Fruit fly (Drosophila melanogaster) whole organism, embryonic: ENCODE results near the gene CG8236.

Experiments
- Abd-B ChIP-seq: fragments of 200-800 bp; sonication (Bioruptor generic); optimal IDR thresholded peaks from 2 replicates; lab custom pipeline; 2018; ENCODE audit warnings: missing biosample characterization, mild to moderate bottlenecking, missing genetic modification characterization, moderate library complexity
- Atf6 ChIP-seq: fragments of 200-800 bp; sonication (Bioruptor generic); IDR thresholded peaks from 2 replicates; pipeline ENCODE4 v1.3.6; 2022; ENCODE audit warnings: missing biosample characterization, missing genetic modification characterization
- Bteb2 ChIP-seq: fragments of 200-800 bp; sonication (Bioruptor generic); optimal IDR thresholded peaks from 2 replicates; lab custom pipeline; 2016; ENCODE audit warnings: missing biosample characterization, missing genetic modification characterization
- CG10274 ChIP-seq: fragments of 200-800 bp; sonication (Bioruptor generic); optimal IDR thresholded peaks from 3 replicates; lab custom pipeline; 2017; ENCODE audit warnings: missing biosample characterization, mild to moderate bottlenecking, missing genetic modification characterization
- CG10565 ChIP-seq: fragments of 200-800 bp; sonication (Bioruptor generic); optimal IDR thresholded peaks from 3 replicates; lab custom pipeline; 2016; ENCODE audit warnings: missing biosample characterization, mild to moderate bottlenecking, missing genetic modification characterization
- CG14860 ChIP-seq: fragments of 200-800 bp; sonication (Bioruptor generic); IDR thresholded peaks from 3 replicates; pipeline ENCODE4 v1.3.6; 2022; ENCODE audit warnings: missing biosample characterization, missing genetic modification characterization; ENCODE audit not compliant: partially characterized antibody
- CG15601 ChIP-seq: fragments of 200-800 bp; sonication (Bioruptor generic); optimal IDR thresholded peaks from 3 replicates; lab custom pipeline; 2019; ENCODE audit warnings: missing biosample characterization, mild to moderate bottlenecking, missing genetic modification characterization, moderate library complexity
- CG16779 ChIP-seq: fragments of 200-800 bp; sonication (Bioruptor generic); IDR thresholded peaks from 2 replicates; pipeline ENCODE4 v1.3.6; 2022; ENCODE audit warnings: missing biosample characterization, missing genetic modification characterization
- CG18262 ChIP-seq: fragments of 200-800 bp; optimal IDR thresholded peaks from 3 replicates; lab custom pipeline; 2019; ENCODE audit warnings: missing biosample characterization, mild to moderate bottlenecking, missing genetic modification characterization, moderate library complexity
- CG3726 ChIP-seq: fragments of 200-800 bp; sonication (Bioruptor generic); IDR thresholded peaks from 3 replicates; pipeline ENCODE4, ENCODE4 v1.3.6; 2022; ENCODE audit warnings: missing biosample characterization, missing genetic modification characterization
- CG4282 ChIP-seq: fragments of 200-800 bp; sonication (Bioruptor generic); optimal IDR thresholded peaks from 2 replicates; lab custom pipeline; 2016; ENCODE audit warnings: missing biosample characterization, missing genetic modification characterization
- CG4328 ChIP-seq: fragments of 200-800 bp; sonication (Bioruptor generic); optimal IDR thresholded peaks from 3 replicates; lab custom pipeline; 2017; ENCODE audit warnings: missing biosample characterization, missing genetic modification reagents, missing genetic modification characterization
- CG6254 ChIP-seq: fragments of 200-800 bp; sonication (Bioruptor generic); optimal IDR thresholded peaks from 3 replicates; lab custom pipeline; 2017; ENCODE audit warnings: mild to moderate bottlenecking, missing biosample characterization, missing genetic modification reagents, missing genetic modification characterization
- CG6813 ChIP-seq: fragments of 200-800 bp; sonication (Bioruptor generic); optimal IDR thresholded peaks from 2 replicates; lab custom pipeline; 2017; ENCODE audit warnings: missing biosample characterization, missing genetic modification characterization, mild to moderate bottlenecking, moderate library complexity, missing genetic modification reagents
- CG7928 ChIP-seq: fragments of 200-800 bp; sonication (Bioruptor generic); optimal IDR thresholded peaks from 2 replicates; lab custom pipeline; 2017; ENCODE audit warnings: missing biosample characterization, mild to moderate bottlenecking, missing genetic modification characterization
- CG8089 ChIP-seq: fragments of 200-800 bp; sonication (Bioruptor generic); optimal IDR thresholded peaks from 3 replicates; lab custom pipeline; 2016; ENCODE audit warnings: missing biosample characterization, missing genetic modification characterization
- CG8281 ChIP-seq: fragments of 200-800 bp; sonication (Bioruptor generic); optimal IDR thresholded peaks from 2 replicates; lab custom pipeline; 2018; ENCODE audit warnings: missing biosample characterization, mild to moderate bottlenecking, missing genetic modification characterization, moderate library complexity
- CG8388 ChIP-seq: fragments of 200-800 bp; sonication (Bioruptor generic); optimal IDR thresholded peaks from 2 replicates; lab custom pipeline; 2019; ENCODE audit warnings: missing biosample characterization, mild to moderate bottlenecking, missing genetic modification characterization, moderate library complexity
- CG9932 ChIP-seq: fragments of 200-800 bp; sonication (Bioruptor generic); IDR thresholded peaks from 2 replicates; pipeline ENCODE4 v1.3.6; 2022; ENCODE audit warnings: missing biosample characterization, missing genetic modification characterization
- CHES-1-like ChIP-seq: fragments of 200-800 bp; sonication (Bioruptor generic); optimal IDR thresholded peaks from 2 replicates; lab custom pipeline; 2016; ENCODE audit warnings: missing biosample characterization, missing genetic modification characterization
- CoRest ChIP-seq: fragments of 200-800 bp; sonication (Bioruptor generic); optimal IDR thresholded peaks from 3 replicates; lab custom pipeline; 2018; ENCODE audit warnings: missing biosample characterization, mild to moderate bottlenecking, missing genetic modification characterization, moderate library complexity
- CrebB ChIP-seq: fragments of 200-800 bp; sonication (Bioruptor generic); optimal IDR thresholded peaks from 3 replicates; lab custom pipeline; 2018; ENCODE audit warnings: missing biosample characterization, mild to moderate bottlenecking, missing genetic modification characterization
- D19A ChIP-seq: fragments of 200-800 bp; optimal IDR thresholded peaks from 3 replicates; lab custom pipeline; 2019; ENCODE audit warnings: missing biosample characterization, mild to moderate bottlenecking, missing genetic modification characterization, moderate library complexity
- Eip74EF ChIP-seq, 2 experiments: fragments of 200-800 bp in 1 of 2; fragments of >200 bp in 1 of 2; sonication (Bioruptor generic) in 1 of 2; optimal IDR thresholded peaks; 2 replicates each; lab custom pipeline; 2017 to 2019; ENCODE audit warnings: missing biosample characterization in 2 of 2, missing genetic modification characterization in 2 of 2, mild to moderate bottlenecking in 1 of 2, moderate library complexity in 1 of 2
- Gug ChIP-seq: fragments of 200-800 bp; sonication (Bioruptor generic); IDR thresholded peaks from 4 replicates; pipeline ENCODE4 v1.3.6; 2022; ENCODE audit warnings: missing biosample characterization, missing genetic modification characterization
- Hand ChIP-seq: fragments of 200-800 bp; sonication (Bioruptor generic); optimal IDR thresholded peaks from 2 replicates; lab custom pipeline; 2017; ENCODE audit warnings: mild to moderate bottlenecking, missing biosample characterization, missing genetic modification reagents, missing genetic modification characterization
- Lhr ChIP-seq: fragments of 200-800 bp; sonication (Bioruptor generic); optimal IDR thresholded peaks from 3 replicates; lab custom pipeline; 2017; ENCODE audit warnings: mild to moderate bottlenecking, missing biosample characterization, missing genetic modification reagents, missing genetic modification characterization
- Meics ChIP-seq: fragments of 200-800 bp; sonication (Bioruptor generic); optimal IDR thresholded peaks from 2 replicates; lab custom pipeline; 2017; ENCODE audit warnings: missing biosample characterization, mild to moderate bottlenecking, missing genetic modification characterization
- Mes4 ChIP-seq: fragments of 200-800 bp; sonication (Bioruptor generic); optimal IDR thresholded peaks from 2 replicates; lab custom pipeline; 2016; ENCODE audit warnings: missing biosample characterization, missing genetic modification characterization
- Nf-YB ChIP-seq: fragments of 200-800 bp; sonication (Bioruptor generic); optimal IDR thresholded peaks from 3 replicates; lab custom pipeline; 2019; ENCODE audit warnings: missing biosample characterization, mild to moderate bottlenecking, missing genetic modification characterization, moderate library complexity
- Sin3A ChIP-seq: fragments of >200 bp; optimal IDR thresholded peaks from 2 replicates; lab custom pipeline; 2018
- Sox100B ChIP-seq: fragments of 200-800 bp; sonication (Bioruptor generic); optimal IDR thresholded peaks from 3 replicates; lab custom pipeline; 2018; ENCODE audit warnings: missing biosample characterization, mild to moderate bottlenecking, missing genetic modification characterization
- TFAM ChIP-seq: fragments of 200-800 bp; sonication (Bioruptor generic); optimal IDR thresholded peaks from 2 replicates; lab custom pipeline; 2017; ENCODE audit warnings: missing biosample characterization, missing genetic modification characterization, inconsistent platforms
- YL-1 ChIP-seq: fragments of 200-800 bp; sonication (Bioruptor generic); optimal IDR thresholded peaks from 3 replicates; lab custom pipeline; 2017; ENCODE audit warnings: missing biosample characterization, mild to moderate bottlenecking, missing genetic modification characterization
- eve ChIP-seq, 2 experiments: fragments of >200 bp; optimal IDR thresholded peaks; 2 replicates each; lab custom pipeline; 2017; ENCODE audit warnings: missing biosample characterization in 2 of 2, missing genetic modification characterization in 2 of 2
- fru ChIP-seq: fragments of >200 bp; optimal IDR thresholded peaks from 2 replicates; lab custom pipeline; 2017
- gsb-n ChIP-seq: fragments of 200-800 bp; sonication (Bioruptor generic); optimal IDR thresholded peaks from 3 replicates; lab custom pipeline; 2018; ENCODE audit warnings: missing biosample characterization, mild to moderate bottlenecking, missing genetic modification characterization
- h ChIP-seq: fragments of >200 bp; optimal IDR thresholded peaks from 2 replicates; lab custom pipeline; 2017
- pita ChIP-seq: fragments of 200-800 bp; sonication (Bioruptor generic); optimal IDR thresholded peaks from 2 replicates; lab custom pipeline; 2017; ENCODE audit warnings: missing biosample characterization, mild to moderate bottlenecking, missing genetic modification characterization
- sd ChIP-seq: fragments of 200-800 bp; sonication (Bioruptor generic); optimal IDR thresholded peaks from 3 replicates; lab custom pipeline; 2018; ENCODE audit warnings: missing biosample characterization, mild to moderate bottlenecking, missing genetic modification characterization, moderate library complexity
- so ChIP-seq: fragments of 200-800 bp; sonication (Bioruptor generic); IDR thresholded peaks from 3 replicates; pipeline ENCODE4 v1.3.6; 2022; ENCODE audit warnings: missing biosample characterization, missing genetic modification characterization
- sqz ChIP-seq: fragments of 200-800 bp; sonication (Bioruptor generic); optimal IDR thresholded peaks from 3 replicates; lab custom pipeline; 2018; ENCODE audit warnings: missing biosample characterization, mild to moderate bottlenecking, missing genetic modification characterization
- sr ChIP-seq: fragments of 200-800 bp; sonication (Bioruptor generic); IDR thresholded peaks from 3 replicates; pipeline ENCODE4 v1.3.6; 2022; ENCODE audit warnings: missing biosample characterization, missing genetic modification characterization
- stc ChIP-seq: fragments of 200-800 bp; sonication (Bioruptor generic); IDR thresholded peaks from 2 replicates; pipeline ENCODE4 v1.3.6; 2022; ENCODE audit warnings: missing biosample characterization, missing genetic modification characterization
- sug ChIP-seq: fragments of 200-800 bp; optimal IDR thresholded peaks from 2 replicates; lab custom pipeline; 2019; ENCODE audit warnings: missing biosample characterization, mild to moderate bottlenecking, missing genetic modification characterization, moderate library complexity
- tin ChIP-seq: fragments of 200-800 bp; sonication (Bioruptor generic); optimal IDR thresholded peaks from 3 replicates; lab custom pipeline; 2016; ENCODE audit warnings: missing biosample characterization, missing genetic modification characterization
- tup ChIP-seq: fragments of 200-800 bp; sonication (Bioruptor generic); optimal IDR thresholded peaks from 2 replicates; lab custom pipeline; 2016; ENCODE audit warnings: missing biosample characterization, mild to moderate bottlenecking, missing genetic modification characterization, moderate library complexity
- yki ChIP-seq: fragments of >200 bp; optimal IDR thresholded peaks from 3 replicates; lab custom pipeline; 2018
- zen ChIP-seq: fragments of 200-800 bp; sonication (Bioruptor generic); optimal IDR thresholded peaks from 3 replicates; lab custom pipeline; 2018; ENCODE audit warnings: missing biosample characterization, mild to moderate bottlenecking, missing genetic modification characterization, moderate library complexity
- zen2 ChIP-seq: fragments of 200-800 bp; sonication (Bioruptor generic); IDR thresholded peaks from 3 replicates; pipeline ENCODE4 v1.3.6; 2022; ENCODE audit warnings: missing biosample characterization, missing genetic modification characterization; ENCODE audit not compliant: partially characterized antibody

CG8236 gene

dm6 chr3R:8747134-8747870 is 21.9 kb upstream of the CG8236 start, which contains the start of the genes CG9801 and Nasp (continued):
- TF ChIP-seq TFAM (GFP tag; lab: Kevin White, UChicago) (no peak), sd (peak; percentile 56), CG8089 (GFP tag; lab: Kevin White, UChicago) (no peak), CG10274 (GFP tag; lab: Kevin White, UChicago) (no peak), tup (GFP tag; lab: Kevin White, UChicago) (no peak), CG18262 (tag; lab: Kevin White, UChicago) (no peak), CoRest (tag; lab: Kevin White, UChicago) (peak; percentile 44), CG10565 (GFP tag; lab: Kevin White, UChicago) (no peak), CrebB (tag; lab: Kevin White, UChicago) (peak; percentile 48), CG8388 (GFP tag; lab: Kevin White, UChicago) (no peak), gsb-n (tag; lab: Kevin White, UChicago) (peak; percentile 43), sqz (GFP tag; lab: Kevin White, UChicago) (no peak), Abd-B (GFP tag; lab: Kevin White, UChicago) (peak; percentile 36), Lhr (peak; percentile 88), CG9932 (peak; percentile 55), Atf6 (GFP tag; lab: Robert Waterston, UW) (no peak), Sin3A (lab: Kevin White, UChicago) (peak; percentile 84), CG4282 (GFP tag; lab: Kevin White, UChicago) (no peak), CG8281 (tag; lab: Kevin White, UChicago) (no peak), Sox100B (GFP tag; lab: Kevin White, UChicago) (no peak), CG6254 (GFP tag; lab: Kevin White, UChicago) (peak; percentile 21), so (peak; percentile 48; the same call in 1 of the 3 replicates), Gug (GFP tag; lab: Robert Waterston, UW) (0 out of 4 replicates have a peak, but pooled peaks have one; percentile 12), Meics (GFP tag; lab: Kevin White, UChicago) (no peak), D19A (no peak), pita (GFP tag; lab: Kevin White, UChicago) (no peak), yki (no peak), Nf-YB (GFP tag; lab: Kevin White, UChicago) (no peak), zen (tag; lab: Kevin White, UChicago) (peak; percentile 54), eve (GFP tag; optimal IDR thresholded peaks at IDR 0.05; lab: Kevin White, UChicago) (peak in 1 of 2 experiments; percentile 26), stc (GFP tag; lab: Robert Waterston, UW) (no peak), CG3726 (0 out of 3 replicates have a peak, but pooled peaks have one; percentile 9), Hand (GFP tag; lab: Kevin White, UChicago) (no peak), tin (GFP tag; lab: Kevin White, UChicago) (no peak), sr (GFP tag; lab: Robert Waterston, UW) (0 out of 3 replicates have a peak, but pooled peaks have one; percentile 8), Eip74EF (GFP tag; optimal IDR thresholded peaks at IDR 0.05; lab: Kevin White, UChicago) (peak in 1 of 2 experiments; percentile 73), YL-1 (GFP tag; lab: Kevin White, UChicago) (peak; percentile 58), zen2 (GFP tag; lab: Robert Waterston, UW) (0 out of 3 replicates have a peak, but pooled peaks have one; percentile 6), sug (no peak), Mes4 (peak; percentile 32), CG7928 (GFP tag; lab: Kevin White, UChicago) (peak; percentile 22), CG4328 (no peak), CG15601 (tag; lab: Kevin White, UChicago) (peak; percentile 44), Bteb2 (GFP tag; lab: Kevin White, UChicago) (peak; percentile 36), CG16779 (GFP tag; lab: Robert Waterston, UW) (no peak), CG6813 (peak; percentile 4), CG14860 (GFP tag; lab: Robert Waterston, UW) (peak; percentile 56; the same call in 2 of the 3 replicates), fru (no peak), h (lab: Kevin White, UChicago) (no peak), CHES-1-like (GFP tag; lab: Kevin White, UChicago) (peak; percentile 62)
